Fruit fly (Drosophila melanogaster): ENCODE data around the gene mbo.

The mbo gene

dm6 chr3R:12719627-12720343, 40.9 kb upstream of the mbo start (continued):
- TF ChIP-seq CG15011 (GFP tag; optimal IDR thresholded peaks at IDR 0.05) (no peak), Pdp1 (GFP tag; optimal IDR thresholded peaks at IDR 0.05) (peak in 1 of 2 experiments; percentile 18), Blimp-1 (GFP tag; optimal IDR thresholded peaks at IDR 0.05) (peak; percentile 45), slbo (GFP tag; IDR thresholded peaks at IDR 0.05) (peak; percentile 34; the same call in 1 of the 2 replicates), Dfd (GFP tag; optimal IDR thresholded peaks at IDR 0.05) (no peak), Fer1 (GFP tag; optimal IDR thresholded peaks at IDR 0.05) (peak; percentile 60), maf-S (GFP tag; optimal IDR thresholded peaks at IDR 0.05) (no peak), jing (GFP tag; optimal IDR thresholded peaks at IDR 0.05) (no peak), CG17802 (tag; optimal IDR thresholded peaks at IDR 0.05) (no peak), CG30431 (GFP tag; optimal IDR thresholded peaks at IDR 0.05) (no peak), CG30020 (tag; optimal IDR thresholded peaks at IDR 0.05) (no peak), Usf (GFP tag; optimal IDR thresholded peaks at IDR 0.05) (no peak), Dll (GFP tag; IDR thresholded peaks at IDR 0.05; ENCODE audit: partially characterized antibody) (no peak), CG7271 (tag; optimal IDR thresholded peaks at IDR 0.05) (no peak), CG10959 (GFP tag; IDR thresholded peaks at IDR 0.05) (no peak), CG7963 (GFP tag; IDR thresholded peaks at IDR 0.05; ENCODE audit: partially characterized antibody) (no peak), gcm2 (GFP tag; optimal IDR thresholded peaks at IDR 0.05) (no peak), CG10366 (GFP tag; IDR thresholded peaks at IDR 0.05) (no peak), CG13296 (GFP tag; optimal IDR thresholded peaks at IDR 0.05) (peak; percentile 46), CG4617 (GFP tag; optimal IDR thresholded peaks at IDR 0.05; ENCODE audit: borderline replicate concordance) (no peak), grau (tag; optimal IDR thresholded peaks at IDR 0.05) (peak; percentile 43), crc (GFP tag; optimal IDR thresholded peaks at IDR 0.05) (no peak), CG10654 (GFP tag; optimal IDR thresholded peaks at IDR 0.05) (no peak), Deaf1 (tag; optimal IDR thresholded peaks at IDR 0.05) (peak; percentile 99), dimm (GFP tag; IDR thresholded peaks at IDR 0.05) (no peak), CG12236 (GFP tag; optimal IDR thresholded peaks at IDR 0.05) (no peak), NfI (GFP tag; optimal IDR thresholded peaks at IDR 0.05) (no peak), fu2 (GFP tag; optimal IDR thresholded peaks at IDR 0.05) (no peak), gcm (GFP tag; optimal IDR thresholded peaks at IDR 0.05) (peak; percentile 29), CG2712 (tag; optimal IDR thresholded peaks at IDR 0.05) (peak; percentile 69), CG17359 (tag; optimal IDR thresholded peaks at IDR 0.05) (no peak), CG1602 (GFP tag; optimal IDR thresholded peaks at IDR 0.05) (no peak), HLH54F (GFP tag; optimal IDR thresholded peaks at IDR 0.05) (no peak), tap (tag; optimal IDR thresholded peaks at IDR 0.05) (no peak), fd64A (GFP tag; optimal IDR thresholded peaks at IDR 0.05) (no peak), NFAT (GFP tag; IDR thresholded peaks at IDR 0.05) (peak; percentile 30; the same call in 1 of the 2 replicates), pfk (GFP tag; optimal IDR thresholded peaks at IDR 0.05) (no peak), B-H1 (GFP tag; IDR thresholded peaks at IDR 0.05) (no peak), BtbVII (GFP tag; optimal IDR thresholded peaks at IDR 0.05) (peak; percentile 36), CG18619 (GFP tag; optimal IDR thresholded peaks at IDR 0.05) (peak; percentile 5), tup (GFP tag; optimal IDR thresholded peaks at IDR 0.05) (no peak), ftz-f1 (GFP tag; optimal IDR thresholded peaks at IDR 0.05) (peak; percentile 17), CG13775 (GFP tag; optimal IDR thresholded peaks at IDR 0.05) (no peak), CG8290 (GFP tag; optimal IDR thresholded peaks at IDR 0.05) (no peak), CG8290 (tag; optimal IDR thresholded peaks at IDR 0.05) (peak in 1 of 2 experiments; percentile 33), Spps (tag; optimal IDR thresholded peaks at IDR 0.05) (no peak), CHES-1-like (GFP tag; optimal IDR thresholded peaks at IDR 0.05) (no peak), D19A (tag; optimal IDR thresholded peaks at IDR 0.05) (peak; percentile 98), CG11504 (tag; optimal IDR thresholded peaks at IDR 0.05) (peak; percentile 63), CG7839 (tag; optimal IDR thresholded peaks at IDR 0.05) (peak; percentile 67)
